Worm (Caenorhabditis elegans) whole organism, L4/young adult: ENCODE results near the gene T28C6.7.

Experiments used
- W03F9.2 ChIP-seq: fragments of 150-350 bp; optimal IDR thresholded peaks from 2 replicates; lab custom pipeline; 2014; ENCODE audit warnings: missing biosample characterization, missing genetic modification characterization
- dao-5 ChIP-seq: sonication (generic microtip); optimal IDR thresholded peaks from 2 replicates; lab custom pipeline; 2016; ENCODE audit warnings: missing genotype, missing genetic modification characterization, moderate library complexity, missing compliant biosample characterization
- him-1 ChIP-seq: sonication (generic microtip); optimal IDR thresholded peaks from 2 replicates; lab custom pipeline; 2016; ENCODE audit warnings: missing genotype, missing genetic modification reagents, missing genetic modification characterization, missing compliant biosample characterization

DNA sequence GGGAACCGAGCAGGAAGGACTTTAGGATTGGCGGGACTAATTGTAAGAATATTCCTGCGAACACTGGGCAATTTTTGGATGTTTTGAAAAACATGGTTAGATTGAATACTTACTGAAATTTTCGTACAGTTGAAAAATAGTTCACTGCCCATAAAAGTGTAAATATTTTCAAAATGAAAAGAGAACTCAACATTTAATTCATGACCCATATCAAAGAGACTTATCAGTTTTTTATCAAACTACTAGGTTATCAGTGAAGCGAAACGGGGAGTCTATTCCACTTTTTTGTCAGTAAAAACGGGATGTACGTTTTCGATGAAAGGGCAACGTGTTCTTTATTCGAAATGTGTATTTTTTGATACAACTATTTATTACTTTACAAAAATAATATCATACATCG is 18.3 kb downstream of the T28C6.7 start:
- no peak for TF ChIP-seq him-1
- TF ChIP-seq W03F9.2 (tag; lab: Kevin White, UChicago) = no peak
- TF ChIP-seq dao-5 = no peak
